Worm (Caenorhabditis elegans) whole organism, young adult: ENCODE measurements around the gene txt-5.

Experiments
- B0336.3 ChIP-seq: fragments of 200-800 bp; sonication (Bioruptor generic); IDR thresholded peaks from 2 replicates; pipeline ENCODE4 v1.3.6; 2022; ENCODE audit warnings: missing genetic modification characterization, missing compliant biosample characterization
- D2030.7 ChIP-seq: fragments of 200-800 bp; sonication (Bioruptor generic); IDR thresholded peaks from 2 replicates; pipeline ENCODE4 v1.3.6; 2022; ENCODE audit warnings: missing genetic modification reagents, missing genetic modification characterization, missing compliant biosample characterization
- F10E7.11 ChIP-seq: sonication (generic microtip); optimal IDR thresholded peaks from 2 replicates; lab custom pipeline; 2017; ENCODE audit warnings: mild to moderate bottlenecking, missing genetic modification characterization, moderate library complexity, missing compliant biosample characterization
- F23B12.7 ChIP-seq: sonication (generic microtip); optimal IDR thresholded peaks from 2 replicates; lab custom pipeline; 2017; ENCODE audit warnings: missing genetic modification characterization, mild to moderate bottlenecking, missing compliant biosample characterization, antibody characterized with exemption, moderate library complexity; ENCODE audit not compliant: insufficient read depth
- F33H1.4 ChIP-seq: fragments of 200-800 bp; sonication (Bioruptor generic); IDR thresholded peaks from 2 replicates; pipeline ENCODE4 v1.3.6; 2022; ENCODE audit warnings: missing genetic modification reagents, missing genetic modification characterization, missing compliant biosample characterization
- F57C9.4 ChIP-seq: sonication (generic microtip); optimal IDR thresholded peaks from 2 replicates; lab custom pipeline; 2017; ENCODE audit warnings: mild to moderate bottlenecking, missing genetic modification characterization, missing compliant biosample characterization
- K12H6.12 ChIP-seq: fragments of 200-800 bp; sonication (Bioruptor generic); optimal IDR thresholded peaks from 2 replicates; lab custom pipeline; 2018; ENCODE audit warnings: mild to moderate bottlenecking, missing genetic modification characterization, missing compliant biosample characterization
- T26A5.8 ChIP-seq: sonication (generic microtip); optimal IDR thresholded peaks from 2 replicates; lab custom pipeline; 2016; ENCODE audit warnings: missing genetic modification characterization, missing compliant biosample characterization
- Y53F4B.3 ChIP-seq: fragments of 200-800 bp; sonication (Bioruptor generic); IDR thresholded peaks from 2 replicates; pipeline ENCODE4 v1.3.6; 2022; ENCODE audit warnings: missing genetic modification reagents, missing genetic modification characterization, missing compliant biosample characterization
- Y67H2A.10 ChIP-seq: fragments of 200-800 bp; sonication (Bioruptor generic); conservative IDR thresholded peaks from 2 replicates; pipeline ENCODE4 v1.3.6; 2022; ENCODE audit warnings: missing genetic modification reagents, missing genetic modification characterization, missing compliant biosample characterization
- Y79H2A.3 ChIP-seq: fragments of 200-800 bp; sonication (Bioruptor generic); conservative IDR thresholded peaks from 2 replicates; pipeline ENCODE4 v1.3.6; 2022; ENCODE audit warnings: missing genetic modification reagents, missing genetic modification characterization, missing compliant biosample characterization
- aptf-2 ChIP-seq: fragments of 200-800 bp; sonication (Bioruptor generic); conservative IDR thresholded peaks from 2 replicates; pipeline ENCODE4 v1.3.6; 2022; ENCODE audit warnings: missing genetic modification reagents, missing genetic modification characterization, missing compliant biosample characterization
- athp-1 ChIP-seq: sonication (generic microtip); optimal IDR thresholded peaks from 2 replicates; lab custom pipeline; 2017; ENCODE audit warnings: mild to moderate bottlenecking, missing genetic modification characterization, missing compliant biosample characterization
- ccch-3 ChIP-seq: fragments of 200-800 bp; sonication (Bioruptor generic); optimal IDR thresholded peaks from 2 replicates; lab custom pipeline; 2018; ENCODE audit warnings: mild to moderate bottlenecking, missing genetic modification characterization, missing compliant biosample characterization
- cebp-1 ChIP-seq, 2 experiments: fragments of 200-800 bp in 1 of 2; sonication (Bioruptor generic) in 1 of 2; sonication (generic microtip) in 1 of 2; IDR thresholded peaks in 1 of 2; optimal IDR thresholded peaks in 1 of 2; 2 replicates each; pipeline versions ENCODE4 v1.3.6 to Lab custom; 2017 to 2022; ENCODE audit warnings: missing compliant biosample characterization in 2 of 2, missing genetic modification characterization in 2 of 2, mild to moderate bottlenecking in 1 of 2, missing genetic modification reagents in 1 of 2, moderate library complexity in 1 of 2
- cebp-2 ChIP-seq: fragments of 200-800 bp; sonication (Bioruptor generic); IDR thresholded peaks from 2 replicates; pipeline ENCODE4 v1.3.6; 2022; ENCODE audit warnings: missing genetic modification characterization, missing compliant biosample characterization
- ceh-27 ChIP-seq: fragments of 200-800 bp; sonication (Bioruptor generic); optimal IDR thresholded peaks from 2 replicates; lab custom pipeline; 2018; ENCODE audit warnings: mild to moderate bottlenecking, missing genetic modification characterization, moderate library complexity, missing compliant biosample characterization
- chd-7 ChIP-seq: sonication (generic microtip); optimal IDR thresholded peaks from 2 replicates; lab custom pipeline; 2016; ENCODE audit warnings: mild to moderate bottlenecking, missing genetic modification characterization, moderate library complexity, missing compliant biosample characterization
- dox-1 ChIP-seq: fragments of 200-800 bp; sonication (Bioruptor generic); IDR thresholded peaks from 2 replicates; pipeline ENCODE4 v1.3.6; 2022; ENCODE audit warnings: missing genetic modification reagents, missing genetic modification characterization, missing compliant biosample characterization
- egl-18 ChIP-seq: fragments of 200-800 bp; sonication (Bioruptor generic); IDR thresholded peaks from 2 replicates; pipeline ENCODE4 v1.3.6; 2022; ENCODE audit warnings: missing genetic modification reagents, missing genetic modification characterization, missing compliant biosample characterization
- egl-44 ChIP-seq: fragments of 200-800 bp; sonication (Bioruptor generic); IDR thresholded peaks from 2 replicates; pipeline ENCODE4 v1.3.6; 2022; ENCODE audit warnings: missing genetic modification reagents, missing genetic modification characterization, missing compliant biosample characterization
- fkh-3 ChIP-seq: sonication (generic microtip); optimal IDR thresholded peaks from 2 replicates; lab custom pipeline; 2016; ENCODE audit warnings: mild to moderate bottlenecking, missing genetic modification characterization, missing compliant biosample characterization
- gei-17 ChIP-seq: fragments of 200-800 bp; sonication (Bioruptor generic); optimal IDR thresholded peaks from 2 replicates; lab custom pipeline; 2018; ENCODE audit warnings: mild to moderate bottlenecking, missing genetic modification characterization, missing compliant biosample characterization
- hmg-1.2 ChIP-seq: fragments of 200-800 bp; sonication (Bioruptor generic); IDR thresholded peaks from 2 replicates; pipeline ENCODE4 v1.3.6; 2022; ENCODE audit warnings: missing genetic modification reagents, missing genetic modification characterization, missing compliant biosample characterization
- hrde-1 ChIP-seq: sonication (generic microtip); optimal IDR thresholded peaks from 2 replicates; lab custom pipeline; 2016; ENCODE audit warnings: missing genetic modification characterization, mild to moderate bottlenecking, missing compliant biosample characterization, moderate library complexity, missing genotype, missing genetic modification reagents, borderline replicate concordance
- hsf-1 ChIP-seq: fragments of 200-800 bp; sonication (Bioruptor generic); IDR thresholded peaks from 2 replicates; pipeline ENCODE4 v1.3.6; 2022; ENCODE audit warnings: missing genetic modification reagents, missing genetic modification characterization, missing compliant biosample characterization
- lin-40 ChIP-seq: sonication (generic microtip); optimal IDR thresholded peaks from 2 replicates; lab custom pipeline; 2016; ENCODE audit warnings: missing genetic modification characterization, mild to moderate bottlenecking, missing compliant biosample characterization, missing genotype, missing genetic modification reagents
- lsl-1 ChIP-seq: fragments of 200-800 bp; sonication (Bioruptor generic); optimal IDR thresholded peaks from 2 replicates; lab custom pipeline; 2018; ENCODE audit warnings: mild to moderate bottlenecking, missing genetic modification characterization, moderate library complexity, missing compliant biosample characterization
- mcd-1 ChIP-seq: fragments of 200-800 bp; sonication (Bioruptor generic); IDR thresholded peaks from 2 replicates; pipeline ENCODE4 v1.3.6; 2022; ENCODE audit warnings: missing genetic modification reagents, missing genetic modification characterization, missing compliant biosample characterization
- mes-4 ChIP-seq: sonication (generic microtip); optimal IDR thresholded peaks from 2 replicates; lab custom pipeline; 2016; ENCODE audit warnings: missing genotype, missing genetic modification characterization, missing compliant biosample characterization
- mxl-1 ChIP-seq: sonication (generic microtip); optimal IDR thresholded peaks from 2 replicates; lab custom pipeline; 2016; ENCODE audit warnings: missing genetic modification characterization, missing compliant biosample characterization
- nfyb-1 ChIP-seq: fragments of 200-800 bp; sonication (Bioruptor generic); IDR thresholded peaks from 2 replicates; pipeline ENCODE4 v1.3.6; 2022; ENCODE audit warnings: missing genetic modification reagents, missing genetic modification characterization, missing compliant biosample characterization
- rcor-1 ChIP-seq: fragments of 200-800 bp; sonication (Bioruptor generic); IDR thresholded peaks from 2 replicates; pipeline ENCODE4 v1.3.6; 2022; ENCODE audit warnings: missing genetic modification reagents, missing genetic modification characterization, missing compliant biosample characterization
- sdz-38 ChIP-seq: sonication (generic microtip); optimal IDR thresholded peaks from 2 replicates; lab custom pipeline; 2016; ENCODE audit warnings: missing genotype, missing genetic modification characterization, missing compliant biosample characterization
- sea-2 ChIP-seq: fragments of 200-800 bp; sonication (Bioruptor generic); IDR thresholded peaks from 2 replicates; pipeline ENCODE4 v1.3.6; 2022; ENCODE audit warnings: missing genetic modification characterization, missing compliant biosample characterization
- snpc-3.4 ChIP-seq: sonication (generic microtip); optimal IDR thresholded peaks from 2 replicates; lab custom pipeline; 2017; ENCODE audit warnings: missing genetic modification characterization, mild to moderate bottlenecking, missing compliant biosample characterization, antibody characterized with exemption, moderate library complexity, missing genotype, missing genetic modification reagents
- tbp1 ChIP-seq: fragments of 200-800 bp; sonication (Bioruptor generic); optimal IDR thresholded peaks from 2 replicates; lab custom pipeline; 2018; ENCODE audit warnings: mild to moderate bottlenecking, missing genetic modification characterization, missing compliant biosample characterization
- tbx-9 ChIP-seq: sonication (generic microtip); optimal IDR thresholded peaks from 2 replicates; lab custom pipeline; 2016; ENCODE audit warnings: borderline replicate concordance, missing genetic modification characterization, inconsistent platforms, missing compliant biosample characterization
- tlf-1 ChIP-seq: fragments of 200-800 bp; sonication (Bioruptor generic); optimal IDR thresholded peaks from 2 replicates; lab custom pipeline; 2018; ENCODE audit warnings: mild to moderate bottlenecking, missing genetic modification characterization, missing compliant biosample characterization
- unc-62 ChIP-seq: fragments of 150-350 bp; optimal IDR thresholded peaks from 2 replicates; lab custom pipeline; 2014; ENCODE audit warnings: missing biosample characterization, missing genetic modification reagents, missing genetic modification characterization
- xnd-1 ChIP-seq: sonication (generic microtip); optimal IDR thresholded peaks from 2 replicates; lab custom pipeline; 2016; ENCODE audit warnings: missing genotype, missing genetic modification reagents, missing genetic modification characterization, missing compliant biosample characterization
- zfh-2 ChIP-seq: fragments of 200-800 bp; sonication (Bioruptor generic); conservative IDR thresholded peaks from 2 replicates; pipeline ENCODE4 v1.3.6; 2022; ENCODE audit warnings: missing genetic modification reagents, missing genetic modification characterization, missing compliant biosample characterization
- ztf-28 ChIP-seq: fragments of 200-800 bp; sonication (Bioruptor generic); IDR thresholded peaks from 2 replicates; pipeline ENCODE4 v1.3.6; 2022; ENCODE audit warnings: missing genetic modification reagents, missing genetic modification characterization, missing compliant biosample characterization

txt-5 gene

DNA sequence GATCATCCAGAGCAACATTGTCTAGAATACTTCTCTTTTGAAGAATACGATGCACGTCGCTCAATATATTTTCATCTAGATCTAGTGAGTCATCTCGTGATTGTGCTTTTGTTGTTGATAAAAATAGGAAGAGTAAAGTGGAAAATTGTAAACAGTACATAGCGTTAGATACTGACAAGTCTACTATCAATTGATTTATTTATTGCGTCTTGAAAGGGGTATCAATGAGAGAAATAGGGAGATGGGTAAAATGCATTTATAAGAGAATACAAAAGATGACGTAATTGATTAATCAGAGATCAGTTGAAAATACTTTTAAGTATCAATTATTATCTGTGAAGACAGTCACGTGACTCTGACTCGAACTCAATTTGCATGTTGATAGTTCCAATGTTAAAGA, at the start of gene txt-5:
txt-5 (minus strand) TSS at position 224 of the 400 bp plus-strand sequence.
- no peak for TF ChIP-seq lin-40 (tag; lab: Kevin White, UChicago)
- no peak for TF ChIP-seq F33H1.4 (GFP tag; lab: Robert Waterston, UW)
- TF ChIP-seq mcd-1 (GFP tag; lab: Robert Waterston, UW): no peak
- TF ChIP-seq tbp1: no peak

DNA sequence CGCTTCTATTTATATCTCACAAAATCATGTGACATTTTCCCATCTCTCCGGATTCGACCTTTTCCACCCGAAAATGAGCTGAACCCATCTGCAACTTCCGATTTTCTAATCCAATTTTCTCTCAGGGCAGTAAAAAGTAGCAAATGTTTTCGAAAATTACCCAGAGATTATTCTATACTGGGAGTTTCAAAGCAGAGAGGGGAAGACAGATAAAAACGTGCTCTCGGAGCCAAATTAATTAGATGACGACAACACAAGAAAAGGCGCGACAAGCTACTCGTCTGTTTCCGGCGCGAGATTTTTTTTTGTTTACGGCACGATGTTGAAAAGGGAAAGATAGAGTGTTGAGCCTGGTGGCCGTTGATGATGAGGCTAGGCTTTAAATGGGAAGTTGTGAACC, 47.5 kb upstream of the txt-5 start:
- TF ChIP-seq B0336.3 (GFP tag; lab: Robert Waterston, UW) (no peak), fkh-3 (no peak), F23B12.7 (tag; lab: Kevin White, UChicago) (no peak), chd-7 (tag; lab: Kevin White, UChicago) (no peak), egl-18 (GFP tag; lab: Robert Waterston, UW) (no peak), sdz-38 (no peak), tbx-9 (no peak), gei-17 (no peak), athp-1 (tag; lab: Kevin White, UChicago) (no peak), rcor-1 (GFP tag; lab: Robert Waterston, UW) (no peak), Y53F4B.3 (GFP tag; lab: Robert Waterston, UW) (no peak), K12H6.12 (no peak), unc-62 (GFP tag; lab: Kevin White, UChicago) (no peak)

DNA sequence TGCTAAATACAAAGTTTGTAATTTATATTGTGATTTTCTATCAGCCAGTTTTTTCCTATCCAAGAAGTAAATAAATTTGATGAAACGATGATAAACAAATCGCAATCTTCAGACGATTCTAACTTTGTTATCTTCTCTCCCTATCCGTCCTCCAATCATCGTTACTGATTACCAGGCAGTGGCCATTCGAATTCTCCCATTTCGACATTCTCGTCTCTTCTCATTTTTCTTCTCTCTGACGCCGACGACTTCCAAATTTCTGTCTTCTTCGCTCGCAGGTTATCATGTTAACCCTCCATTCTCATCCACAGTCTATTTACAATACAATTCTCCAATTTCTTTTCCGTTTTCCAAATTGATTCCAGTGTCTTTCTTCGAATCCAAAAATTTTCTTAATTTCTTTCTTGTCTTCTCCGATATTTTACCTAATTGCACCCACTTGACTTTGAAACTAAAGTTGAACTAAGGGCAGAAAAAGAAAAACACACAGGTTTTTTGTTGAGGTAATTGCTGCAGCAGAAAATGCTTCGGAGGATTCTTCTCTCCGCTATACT, 41.6 kb upstream of the txt-5 start, which contains the start of gene F40A3.2:
F40A3.2 (plus strand) TSS at position 504 of the 554 bp plus-strand sequence.
- TF ChIP-seq Y53F4B.3 (GFP tag; lab: Robert Waterston, UW) (no peak), ccch-3 (GFP tag; lab: Kevin White, UChicago) (no peak), hsf-1 (GFP tag; lab: Robert Waterston, UW) (peak; percentile 41; the same call in 1 of the 2 replicates)

DNA sequence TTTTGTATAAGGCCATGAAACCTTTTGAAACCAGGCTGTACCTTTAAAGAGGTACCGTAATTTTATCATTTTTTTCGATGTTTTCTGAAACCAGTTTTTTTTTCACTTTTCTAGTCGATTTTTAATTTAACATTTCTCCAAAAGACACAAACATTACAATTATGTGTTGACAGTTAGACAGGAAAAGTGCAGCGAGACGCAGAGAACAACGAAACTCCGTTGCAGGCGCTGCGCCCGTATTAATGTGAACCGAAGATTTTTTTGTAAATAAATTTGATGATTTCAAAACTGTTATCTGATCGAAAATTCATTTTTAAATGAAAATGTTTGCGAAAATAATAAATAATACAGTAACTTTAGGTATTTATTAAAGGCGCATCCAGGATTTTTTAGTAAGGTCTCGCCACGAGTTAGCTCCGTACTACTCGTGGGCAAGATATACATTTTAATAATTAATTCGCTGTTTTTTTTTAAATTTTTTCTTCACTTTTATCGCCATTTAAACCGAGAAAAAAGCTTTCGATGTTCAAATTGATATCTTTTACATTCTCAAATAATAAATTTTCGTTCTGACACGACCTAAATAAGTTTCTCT, 40.0 kb upstream of the txt-5 start, which contains the start of gene F40A3.3:
F40A3.3 (plus strand) TSS at position 564 of the 595 bp plus-strand sequence.
- TF ChIP-seq mxl-1 (no peak), Y67H2A.10 (GFP tag; lab: Robert Waterston, UW) (no peak), tlf-1 (GFP tag; lab: Kevin White, UChicago) (no peak), zfh-2 (GFP tag; lab: Robert Waterston, UW) (no peak), hsf-1 (GFP tag; lab: Robert Waterston, UW) (peak; percentile 81), lsl-1 (GFP tag; lab: Kevin White, UChicago) (peak; percentile 85), F57C9.4 (tag; lab: Kevin White, UChicago) (no peak), D2030.7 (GFP tag; lab: Robert Waterston, UW) (peak; percentile 31; the same call in 1 of the 2 replicates), F10E7.11 (no peak), nfyb-1 (GFP tag; lab: Robert Waterston, UW) (no peak), dox-1 (GFP tag; lab: Robert Waterston, UW) (no peak), sea-2 (GFP tag; lab: Robert Waterston, UW) (no peak), mes-4 (tag; lab: Kevin White, UChicago) (no peak), F33H1.4 (GFP tag; lab: Robert Waterston, UW) (peak; percentile 85), T26A5.8 (no peak), cebp-2 (GFP tag; lab: Robert Waterston, UW) (no peak), ztf-28 (GFP tag; lab: Robert Waterston, UW) (no peak), Y79H2A.3 (no peak), aptf-2 (GFP tag; lab: Robert Waterston, UW) (no peak), xnd-1 (tag; lab: Kevin White, UChicago) (peak; percentile 80), cebp-1 (GFP tag; IDR thresholded peaks at IDR 0.05; lab: Robert Waterston, UW) (no peak), cebp-1 (tag; optimal IDR thresholded peaks at IDR 0.05; lab: Kevin White, UChicago) (no peak), ceh-27 (GFP tag; lab: Kevin White, UChicago) (no peak), snpc-3.4 (no peak), hmg-1.2 (GFP tag; lab: Robert Waterston, UW) (no peak; the same call in 1 of the 2 replicates), egl-44 (GFP tag; lab: Robert Waterston, UW) (no peak), rcor-1 (GFP tag; lab: Robert Waterston, UW) (no peak), hrde-1 (tag; lab: Kevin White, UChicago) (no peak)
